Fruit fly (Drosophila melanogaster): ENCODE measurements around the gene IntS10.

The IntS10 gene

DNA sequence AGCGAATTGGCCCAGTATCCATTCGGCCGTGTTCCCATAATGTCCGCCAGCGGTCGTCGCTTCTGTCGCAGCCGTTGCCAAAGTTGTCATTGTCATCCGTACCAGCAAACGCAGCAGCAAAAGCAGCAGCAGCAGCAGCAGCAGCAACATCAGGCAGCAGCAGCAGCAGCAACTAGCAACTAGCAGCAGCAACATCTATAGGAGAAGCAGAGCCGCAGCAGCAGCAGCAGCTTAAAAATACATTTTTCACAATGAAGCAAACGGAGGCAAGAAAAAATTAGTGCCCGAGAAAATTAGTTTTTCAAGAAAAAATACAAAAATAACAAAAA is 18.9 kb downstream of the IntS10 start:
- TF ChIP-seq Dfd (GFP tag; optimal IDR thresholded peaks at IDR 0.05): peak; percentile 85
- no peak for TF ChIP-seq foxo (GFP tag; optimal IDR thresholded peaks at IDR 0.05)

DNA sequence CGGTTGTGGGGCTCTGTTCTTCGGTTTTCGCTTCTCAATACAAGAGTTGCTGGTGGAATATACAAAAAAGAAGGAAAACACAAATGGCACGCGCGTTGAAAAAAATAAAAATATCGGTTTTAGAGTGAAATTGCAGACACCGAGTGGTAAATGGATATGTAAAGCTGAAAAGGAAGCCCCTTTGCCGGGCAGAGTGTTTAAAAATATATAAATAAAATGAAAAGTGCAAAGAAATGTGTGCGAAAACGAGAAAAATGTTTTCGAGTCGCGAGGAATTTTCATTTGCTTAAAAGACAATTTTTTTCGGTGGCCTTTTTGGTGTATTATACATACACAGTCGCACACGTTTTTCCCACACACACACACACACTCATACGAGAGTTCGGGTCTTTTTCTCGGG is 19.4 kb downstream of the IntS10 start:
- TF ChIP-seq rgr (GFP tag; optimal IDR thresholded peaks at IDR 0.05) (no peak), br (GFP tag; optimal IDR thresholded peaks at IDR 0.05) (no peak), Hnf4 (GFP tag; optimal IDR thresholded peaks at IDR 0.05) (no peak), CG9705 (GFP tag; optimal IDR thresholded peaks at IDR 0.05) (no peak), CG32264 (GFP tag; optimal IDR thresholded peaks at IDR 0.05) (no peak), Myc (optimal IDR thresholded peaks at IDR 0.05) (no peak), Abd-B (GFP tag; optimal IDR thresholded peaks at IDR 0.05) (no peak), Vsx2 (GFP tag; optimal IDR thresholded peaks at IDR 0.05; ENCODE audit: partially characterized antibody) (no peak), sage (GFP tag; optimal IDR thresholded peaks at IDR 0.05) (no peak), Dif (GFP tag; optimal IDR thresholded peaks at IDR 0.05; ENCODE audit: partially characterized antibody) (no peak), brk (GFP tag; optimal IDR thresholded peaks at IDR 0.05) (no peak), fru (GFP tag; optimal IDR thresholded peaks at IDR 0.05) (no peak), sv (GFP tag; optimal IDR thresholded peaks at IDR 0.05) (no peak), dmrt93B (GFP tag; optimal IDR thresholded peaks at IDR 0.05) (no peak), Mio (GFP tag; optimal IDR thresholded peaks at IDR 0.05) (no peak), Jra (GFP tag; optimal IDR thresholded peaks at IDR 0.05) (no peak), Hr83 (GFP tag; optimal IDR thresholded peaks at IDR 0.05; ENCODE audit: poor library complexity, severe bottlenecking) (no peak), dsf (GFP tag; optimal IDR thresholded peaks at IDR 0.05; ENCODE audit: borderline replicate concordance) (no peak), Rel (GFP tag; optimal IDR thresholded peaks at IDR 0.05) (no peak), Rel (tag; optimal IDR thresholded peaks at IDR 0.05) (no peak)

DNA sequence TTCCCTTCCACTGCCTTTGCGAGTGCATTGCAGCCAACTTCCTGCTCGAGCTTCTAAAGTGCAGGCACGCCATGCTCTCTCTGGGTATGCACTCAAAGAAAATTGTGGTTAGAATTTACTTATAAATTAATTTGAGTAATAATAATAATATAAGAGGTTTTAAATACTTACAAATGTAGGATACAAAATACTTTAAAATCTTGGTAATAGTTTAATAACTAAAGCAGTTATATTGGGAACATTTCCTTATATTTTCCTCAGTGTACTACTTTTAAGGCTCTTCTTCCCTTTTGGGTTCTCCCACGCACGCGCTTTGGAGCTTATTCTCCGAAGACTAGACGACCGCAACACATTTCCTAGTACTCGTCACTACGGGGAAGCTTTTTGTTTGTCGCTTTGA is 20.0 kb downstream of the IntS10 start:
- TF ChIP-seq usp (GFP tag; optimal IDR thresholded peaks at IDR 0.05) (no peak), h (GFP tag; optimal IDR thresholded peaks at IDR 0.05) (peak; percentile 53), Hr78 (GFP tag; optimal IDR thresholded peaks at IDR 0.05) (no peak), HLH106 (tag; optimal IDR thresholded peaks at IDR 0.05) (peak; percentile 75), Sp1 (GFP tag; optimal IDR thresholded peaks at IDR 0.05) (peak; percentile 75), psq (GFP tag; optimal IDR thresholded peaks at IDR 0.05) (peak; percentile 70), fru (GFP tag; optimal IDR thresholded peaks at IDR 0.05) (peak; percentile 30), brk (GFP tag; optimal IDR thresholded peaks at IDR 0.05) (peak; percentile 35), br (GFP tag; optimal IDR thresholded peaks at IDR 0.05) (no peak), foxo (GFP tag; optimal IDR thresholded peaks at IDR 0.05) (no peak), ey (GFP tag; optimal IDR thresholded peaks at IDR 0.05) (peak; percentile 6), sv (GFP tag; optimal IDR thresholded peaks at IDR 0.05) (peak; percentile 11), rgr (GFP tag; optimal IDR thresholded peaks at IDR 0.05) (no peak)

DNA sequence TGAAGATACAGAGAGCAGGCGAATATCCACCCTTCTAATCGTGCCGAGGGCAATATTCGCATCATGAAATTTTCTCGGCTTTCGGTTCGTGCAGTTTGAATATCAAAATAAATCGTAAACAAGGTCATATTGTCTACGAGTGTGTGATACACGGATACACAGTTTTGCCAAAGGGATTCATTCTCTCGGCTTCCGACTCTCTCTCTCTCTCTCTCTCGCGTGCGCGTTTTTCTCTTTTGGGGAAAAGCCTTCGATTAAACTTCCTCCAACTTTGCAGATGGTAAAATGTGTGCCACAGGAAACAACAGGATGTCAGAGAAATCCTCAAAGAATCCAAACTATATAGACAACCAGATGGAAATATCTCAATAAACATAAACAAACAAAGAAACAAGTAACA is 21.6 kb downstream of the IntS10 start:
- TF ChIP-seq Mio (GFP tag; optimal IDR thresholded peaks at IDR 0.05): no peak
- no peak for TF ChIP-seq dl (GFP tag; optimal IDR thresholded peaks at IDR 0.05; ENCODE audit: insufficient read depth in 1 of 2, partially characterized antibody in 2 of 2)
- no peak for TF ChIP-seq h (GFP tag; optimal IDR thresholded peaks at IDR 0.05)
- no peak for TF ChIP-seq foxo (GFP tag; optimal IDR thresholded peaks at IDR 0.05)
- TF ChIP-seq Sp1 (GFP tag; optimal IDR thresholded peaks at IDR 0.05): no peak
- no peak for TF ChIP-seq Hnf4 (GFP tag; optimal IDR thresholded peaks at IDR 0.05)
- no peak for TF ChIP-seq Dif (GFP tag; optimal IDR thresholded peaks at IDR 0.05; ENCODE audit: partially characterized antibody)
- no peak for TF ChIP-seq Abd-B (GFP tag; optimal IDR thresholded peaks at IDR 0.05)

DNA sequence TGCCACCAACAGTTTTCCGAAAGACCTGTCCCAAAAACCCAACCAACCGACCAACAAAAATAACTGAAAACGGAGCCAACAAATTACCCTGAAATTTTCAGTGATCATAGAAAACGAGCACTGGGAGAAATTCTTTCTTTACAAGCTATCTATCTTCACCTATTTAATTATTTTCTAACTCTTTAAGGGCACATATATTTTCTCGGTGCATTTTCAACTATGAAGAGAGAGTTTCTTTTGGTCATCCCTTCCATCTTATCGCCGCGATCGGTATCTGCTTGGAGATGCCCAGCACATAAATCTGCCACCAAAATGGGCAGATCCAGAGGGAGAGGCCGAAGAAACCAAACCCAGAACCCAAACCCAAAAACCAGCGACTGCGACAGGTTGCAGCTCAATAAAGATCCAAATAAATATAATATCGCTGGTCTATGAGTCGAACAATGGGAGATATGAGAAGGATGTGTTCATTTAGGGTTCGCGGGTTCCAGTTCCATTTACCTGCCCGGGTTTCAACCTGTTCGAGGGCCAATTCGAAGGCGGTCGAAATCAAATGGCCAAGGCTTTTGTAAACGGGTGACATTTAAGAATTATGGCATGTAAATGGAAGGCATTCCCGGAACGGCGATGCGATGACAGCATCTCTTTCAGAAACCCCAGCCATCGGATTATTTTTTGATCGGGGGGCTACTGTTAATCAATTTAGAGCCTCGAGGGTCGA is 36.6 kb downstream of the IntS10 start:
- TF ChIP-seq usp (GFP tag; optimal IDR thresholded peaks at IDR 0.05) (no peak), h (GFP tag; optimal IDR thresholded peaks at IDR 0.05) (no peak), Hr78 (GFP tag; optimal IDR thresholded peaks at IDR 0.05) (no peak), Hr83 (GFP tag; optimal IDR thresholded peaks at IDR 0.05; ENCODE audit: poor library complexity, severe bottlenecking) (no peak), lola (GFP tag; optimal IDR thresholded peaks at IDR 0.05) (no peak), foxo (GFP tag; optimal IDR thresholded peaks at IDR 0.05) (no peak), CrebA (GFP tag; optimal IDR thresholded peaks at IDR 0.05; ENCODE audit: borderline replicate concordance) (no peak), pan (optimal IDR thresholded peaks at IDR 0.05) (no peak), Mio (GFP tag; optimal IDR thresholded peaks at IDR 0.05) (no peak), Jra (GFP tag; optimal IDR thresholded peaks at IDR 0.05) (no peak), dl (GFP tag; optimal IDR thresholded peaks at IDR 0.05; ENCODE audit: insufficient read depth in 1 of 2, partially characterized antibody in 2 of 2) (no peak), br (GFP tag; optimal IDR thresholded peaks at IDR 0.05) (no peak), jim (GFP tag; optimal IDR thresholded peaks at IDR 0.05) (no peak), fru (GFP tag; optimal IDR thresholded peaks at IDR 0.05) (no peak), Myc (optimal IDR thresholded peaks at IDR 0.05) (no peak), psq (GFP tag; optimal IDR thresholded peaks at IDR 0.05) (no peak), GATAd (GFP tag; optimal IDR thresholded peaks at IDR 0.05) (no peak)

Data from whole organism, wandering third instar larva.